Fruit fly (Drosophila melanogaster) whole organism, embryonic: ENCODE data around the gene Lcp65Ad.

ENCODE experiments used
- ATbp ChIP-seq: fragments of 200-800 bp; sonication (Bioruptor generic); optimal IDR thresholded peaks from 2 replicates; lab custom pipeline; 2017; ENCODE audit warnings: missing biosample characterization, mild to moderate bottlenecking, missing genetic modification characterization, missing genetic modification reagents
- Ada2b ChIP-seq: fragments of 200-800 bp; sonication (Bioruptor generic); IDR thresholded peaks from 2 replicates; pipeline ENCODE4 v1.3.6; 2022; ENCODE audit warnings: missing biosample characterization, missing genetic modification characterization
- Antp ChIP-seq: fragments of 200-800 bp; sonication (Bioruptor generic); optimal IDR thresholded peaks from 3 replicates; lab custom pipeline; 2016; ENCODE audit warnings: missing biosample characterization, missing genetic modification characterization
- Awh ChIP-seq: fragments of 200-800 bp; sonication (Bioruptor generic); IDR thresholded peaks from 2 replicates; pipeline ENCODE4, ENCODE4 v1.3.6; 2022; ENCODE audit warnings: missing biosample characterization, missing genetic modification characterization
- Bdp1 ChIP-seq: fragments of 200-800 bp; sonication (Bioruptor generic); optimal IDR thresholded peaks from 3 replicates; lab custom pipeline; 2016; ENCODE audit warnings: missing biosample characterization, missing genetic modification characterization
- C15 ChIP-seq: fragments of 200-800 bp; sonication (Bioruptor generic); IDR thresholded peaks from 3 replicates; pipeline ENCODE4 v1.3.6; 2022; ENCODE audit warnings: missing biosample characterization, missing genetic modification characterization
- CG10462 ChIP-seq: fragments of 200-800 bp; sonication (Bioruptor generic); optimal IDR thresholded peaks from 2 replicates; lab custom pipeline; 2016; ENCODE audit warnings: missing biosample characterization, missing genetic modification characterization
- CG10543 ChIP-seq: fragments of 200-800 bp; sonication (Bioruptor generic); optimal IDR thresholded peaks from 3 replicates; lab custom pipeline; 2017; ENCODE audit warnings: missing biosample characterization, mild to moderate bottlenecking, missing genetic modification characterization, moderate library complexity
- CG11696 ChIP-seq: fragments of 200-800 bp; sonication (Bioruptor generic); IDR thresholded peaks from 2 replicates; pipeline ENCODE4 v1.3.6; 2022; ENCODE audit warnings: missing biosample characterization, missing genetic modification characterization
- CG12236 ChIP-seq: fragments of 200-800 bp; sonication (Bioruptor generic); optimal IDR thresholded peaks from 2 replicates; lab custom pipeline; 2016; ENCODE audit warnings: missing biosample characterization, missing genetic modification characterization
- CG12769 ChIP-seq: fragments of 200-800 bp; sonication (Bioruptor generic); optimal IDR thresholded peaks from 2 replicates; lab custom pipeline; 2019; ENCODE audit warnings: missing biosample characterization, mild to moderate bottlenecking, missing genetic modification characterization, moderate library complexity
- CG13775 ChIP-seq: fragments of 200-800 bp; sonication (Bioruptor generic); optimal IDR thresholded peaks from 3 replicates; lab custom pipeline; 2017; ENCODE audit warnings: missing biosample characterization, mild to moderate bottlenecking, missing genetic modification characterization
- CG14441 ChIP-seq: fragments of 200-800 bp; sonication (Bioruptor generic); IDR thresholded peaks from 2 replicates; pipeline ENCODE4 v1.3.6; 2022; ENCODE audit warnings: missing biosample characterization, missing genetic modification characterization
- CG14667 ChIP-seq: fragments of 200-800 bp; sonication (Bioruptor generic); IDR thresholded peaks from 2 replicates; pipeline ENCODE4 v1.3.6; 2022; ENCODE audit warnings: missing biosample characterization, missing genetic modification characterization
- CG14965 ChIP-seq: fragments of 200-800 bp; sonication (Bioruptor generic); optimal IDR thresholded peaks from 2 replicates; lab custom pipeline; 2016; ENCODE audit warnings: missing biosample characterization, missing genetic modification characterization, borderline replicate concordance
- CG18262 ChIP-seq: fragments of 200-800 bp; optimal IDR thresholded peaks from 3 replicates; lab custom pipeline; 2019; ENCODE audit warnings: missing biosample characterization, mild to moderate bottlenecking, missing genetic modification characterization, moderate library complexity
- CG42726 ChIP-seq: fragments of 200-800 bp; sonication (Bioruptor generic); IDR thresholded peaks from 2 replicates; pipeline ENCODE4 v1.3.6; 2022; ENCODE audit warnings: missing biosample characterization, missing genetic modification characterization; ENCODE audit not compliant: partially characterized antibody
- CG4328 ChIP-seq: fragments of 200-800 bp; sonication (Bioruptor generic); optimal IDR thresholded peaks from 3 replicates; lab custom pipeline; 2017; ENCODE audit warnings: missing biosample characterization, missing genetic modification reagents, missing genetic modification characterization
- CG5953 ChIP-seq: fragments of 200-800 bp; sonication (Bioruptor generic); IDR thresholded peaks from 2 replicates; pipeline ENCODE4 v1.3.6; 2022; ENCODE audit warnings: missing biosample characterization, missing genetic modification characterization
- CG7372 ChIP-seq: fragments of 200-800 bp; sonication (Bioruptor generic); IDR thresholded peaks from 2 replicates; pipeline ENCODE4 v1.3.6; 2022; ENCODE audit warnings: missing biosample characterization, missing genetic modification characterization
- CG8089 ChIP-seq: fragments of 200-800 bp; sonication (Bioruptor generic); optimal IDR thresholded peaks from 3 replicates; lab custom pipeline; 2016; ENCODE audit warnings: missing biosample characterization, missing genetic modification characterization
- CG8944 ChIP-seq: fragments of 200-800 bp; sonication (Bioruptor generic); optimal IDR thresholded peaks from 3 replicates; lab custom pipeline; 2016; ENCODE audit warnings: missing biosample characterization, missing genetic modification characterization
- CG9215 ChIP-seq: fragments of 200-800 bp; sonication (Bioruptor generic); IDR thresholded peaks from 2 replicates; pipeline ENCODE4 v1.3.6; 2022; ENCODE audit warnings: missing biosample characterization, missing genetic modification characterization
- CG9876 ChIP-seq: fragments of 200-800 bp; sonication (Bioruptor generic); optimal IDR thresholded peaks from 2 replicates; lab custom pipeline; 2016; ENCODE audit warnings: missing biosample characterization, missing genetic modification characterization
- Chrac-16 ChIP-seq: fragments of 200-800 bp; sonication (Bioruptor generic); optimal IDR thresholded peaks from 3 replicates; lab custom pipeline; 2016; ENCODE audit warnings: missing biosample characterization, missing genetic modification characterization
- D19B ChIP-seq: fragments of 200-800 bp; sonication (Bioruptor generic); optimal IDR thresholded peaks from 2 replicates; lab custom pipeline; 2017; ENCODE audit warnings: missing biosample characterization, mild to moderate bottlenecking, missing genetic modification characterization
- HLH4C ChIP-seq: fragments of 200-800 bp; sonication (Bioruptor generic); IDR thresholded peaks from 3 replicates; pipeline ENCODE4 v1.3.6; 2022; ENCODE audit warnings: missing biosample characterization, missing genetic modification characterization; ENCODE audit not compliant: partially characterized antibody
- Hand ChIP-seq: fragments of 200-800 bp; sonication (Bioruptor generic); optimal IDR thresholded peaks from 2 replicates; lab custom pipeline; 2017; ENCODE audit warnings: mild to moderate bottlenecking, missing biosample characterization, missing genetic modification reagents, missing genetic modification characterization
- HmgD ChIP-seq: fragments of 200-800 bp; sonication (Bioruptor generic); optimal IDR thresholded peaks from 3 replicates; lab custom pipeline; 2016; ENCODE audit warnings: missing biosample characterization, missing genetic modification characterization
- Myb ChIP-seq: fragments of 200-800 bp; sonication (Bioruptor generic); optimal IDR thresholded peaks from 2 replicates; lab custom pipeline; 2016; ENCODE audit warnings: missing biosample characterization, missing genetic modification characterization
- Nf-YC ChIP-seq: fragments of 200-800 bp; optimal IDR thresholded peaks from 3 replicates; lab custom pipeline; 2019; ENCODE audit warnings: missing biosample characterization, mild to moderate bottlenecking, missing genetic modification characterization, moderate library complexity
- Opbp ChIP-seq: fragments of 200-800 bp; sonication (Bioruptor generic); IDR thresholded peaks from 3 replicates; pipeline ENCODE4 v1.3.6; 2022; ENCODE audit warnings: missing biosample characterization, missing genetic modification characterization; ENCODE audit not compliant: partially characterized antibody
- Vsx1 ChIP-seq: fragments of 200-800 bp; sonication (Bioruptor generic); optimal IDR thresholded peaks from 2 replicates; lab custom pipeline; 2017; ENCODE audit warnings: missing biosample characterization, mild to moderate bottlenecking, missing genetic modification characterization, missing genetic modification reagents
- abd-A ChIP-seq: fragments of 200-800 bp; sonication (Bioruptor generic); optimal IDR thresholded peaks from 3 replicates; lab custom pipeline; 2019; ENCODE audit warnings: missing biosample characterization, mild to moderate bottlenecking, missing genetic modification characterization, moderate library complexity
- ato ChIP-seq: fragments of 200-800 bp; sonication (Bioruptor generic); IDR thresholded peaks from 2 replicates; pipeline ENCODE4 v1.3.6; 2022; ENCODE audit warnings: missing biosample characterization, missing genetic modification characterization; ENCODE audit not compliant: partially characterized antibody
- br ChIP-seq: fragments of >200 bp; optimal IDR thresholded peaks from 2 replicates; lab custom pipeline; 2017
- croc ChIP-seq: fragments of 200-800 bp; sonication (Bioruptor generic); conservative IDR thresholded peaks from 3 replicates; pipeline ENCODE4 v1.3.6; 2022; ENCODE audit warnings: missing biosample characterization, missing genetic modification characterization
- eve ChIP-seq, 2 experiments: fragments of >200 bp; optimal IDR thresholded peaks; 2 replicates each; lab custom pipeline; 2017; ENCODE audit warnings: missing biosample characterization in 2 of 2, missing genetic modification characterization in 2 of 2
- eyg ChIP-seq: fragments of 200-800 bp; sonication (Bioruptor generic); optimal IDR thresholded peaks from 3 replicates; lab custom pipeline; 2016; ENCODE audit warnings: missing biosample characterization, missing genetic modification characterization
- fd64A ChIP-seq: fragments of 200-800 bp; sonication (Bioruptor generic); optimal IDR thresholded peaks from 3 replicates; lab custom pipeline; 2018; ENCODE audit warnings: missing biosample characterization, mild to moderate bottlenecking, missing genetic modification characterization
- insv ChIP-seq, 2 experiments: fragments of 200-800 bp; sonication (Bioruptor generic); optimal IDR thresholded peaks; 3 replicates each; lab custom pipeline; 2016 to 2018; ENCODE audit warnings: missing biosample characterization in 2 of 2, missing genetic modification characterization in 2 of 2
- knrl ChIP-seq: fragments of 200-800 bp; sonication (Bioruptor generic); IDR thresholded peaks from 3 replicates; pipeline ENCODE4 v1.3.6; 2022; ENCODE audit warnings: missing biosample characterization, missing genetic modification characterization; ENCODE audit not compliant: partially characterized antibody
- mirr ChIP-seq: fragments of 200-800 bp; sonication (Bioruptor generic); optimal IDR thresholded peaks from 3 replicates; lab custom pipeline; 2018; ENCODE audit warnings: missing biosample characterization, mild to moderate bottlenecking, missing genetic modification characterization
- mld ChIP-seq: fragments of 200-800 bp; sonication (Bioruptor generic); IDR thresholded peaks from 3 replicates; pipeline ENCODE4 v1.3.6; 2022; ENCODE audit warnings: missing biosample characterization, missing genetic modification characterization; ENCODE audit not compliant: partially characterized antibody
- schlank ChIP-seq: fragments of 200-800 bp; sonication (Bioruptor generic); optimal IDR thresholded peaks from 2 replicates; lab custom pipeline; 2018; ENCODE audit warnings: missing biosample characterization, mild to moderate bottlenecking, missing genetic modification characterization
- ssp ChIP-seq: fragments of 200-800 bp; sonication (Bioruptor generic); IDR thresholded peaks from 2 replicates; pipeline ENCODE4 v1.3.6; 2022; ENCODE audit warnings: missing biosample characterization, missing genetic modification characterization
- tgo ChIP-seq: fragments of 200-800 bp; sonication (Bioruptor generic); IDR thresholded peaks from 3 replicates; pipeline ENCODE4 v1.3.6; 2022; ENCODE audit warnings: missing biosample characterization, missing genetic modification characterization
- unc-4 ChIP-seq: fragments of 200-800 bp; sonication (Bioruptor generic); IDR thresholded peaks from 2 replicates; pipeline ENCODE4 v1.3.6; 2022; ENCODE audit warnings: missing biosample characterization, missing genetic modification characterization; ENCODE audit not compliant: partially characterized antibody
- vfl ChIP-seq: fragments of 200-800 bp; sonication (Bioruptor generic); optimal IDR thresholded peaks from 2 replicates; lab custom pipeline; 2016; ENCODE audit warnings: missing biosample characterization, missing genetic modification characterization
- yki ChIP-seq: fragments of >200 bp; optimal IDR thresholded peaks from 3 replicates; lab custom pipeline; 2018

Lcp65Ad gene

DNA sequence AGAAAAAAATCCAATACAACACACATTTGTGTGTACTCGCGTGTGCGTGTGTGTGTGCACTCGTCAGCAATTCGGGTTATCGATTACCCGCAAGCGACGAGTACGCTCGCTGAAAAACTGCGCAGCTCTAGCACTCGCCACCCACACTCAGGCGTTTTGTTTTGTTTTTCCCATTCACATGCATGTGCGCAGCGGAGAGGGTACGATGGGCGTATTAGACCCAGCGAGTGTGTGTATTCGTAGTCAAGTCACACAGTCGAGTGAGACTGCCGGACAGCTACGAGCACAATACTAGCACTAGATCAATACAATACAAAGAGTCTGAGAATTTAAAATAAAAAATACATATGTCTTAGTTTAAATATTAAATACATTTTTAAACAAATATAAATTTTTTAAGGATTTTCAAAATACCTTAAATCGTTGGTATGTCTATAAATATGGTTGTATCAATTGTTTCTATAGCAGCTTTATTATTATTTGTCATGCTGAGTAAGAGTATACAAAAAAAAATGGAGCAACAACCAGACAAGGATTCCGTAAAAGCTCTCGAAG lies 41.8 kb downstream of the Lcp65Ad start, which contains the start of the genes D19B and CG43293 (continued):
- no peak for TF ChIP-seq CG12769
- peak; percentile 49 for TF ChIP-seq knrl (GFP tag; lab: Robert Waterston, UW)
- TF ChIP-seq fd64A: peak; percentile 64
- peak; percentile 90 for TF ChIP-seq Ada2b (GFP tag; lab: Robert Waterston, UW)
- TF ChIP-seq unc-4 (GFP tag; lab: Robert Waterston, UW): peak; percentile 57; the same call in 1 of the 2 replicates
- TF ChIP-seq yki (lab: Kevin White, UChicago): no peak
- TF ChIP-seq insv (GFP tag; optimal IDR thresholded peaks at IDR 0.05; lab: Kevin White, UChicago): peak in 1 of 2 experiments; percentile 69
- TF ChIP-seq CG12236 (GFP tag; lab: Kevin White, UChicago): peak; percentile 64
- TF ChIP-seq Chrac-16: peak; percentile 91
- peak; percentile 59 for TF ChIP-seq Myb (GFP tag; lab: Kevin White, UChicago)
- no peak for TF ChIP-seq CG42726 (GFP tag; lab: Robert Waterston, UW)
- TF ChIP-seq vfl (GFP tag; lab: Kevin White, UChicago): peak; percentile 87
- no peak for TF ChIP-seq eve (GFP tag; optimal IDR thresholded peaks at IDR 0.05; lab: Kevin White, UChicago)
- TF ChIP-seq schlank: peak; percentile 80
- TF ChIP-seq Antp: peak; percentile 93
- TF ChIP-seq mld (GFP tag; lab: Robert Waterston, UW): no peak
- TF ChIP-seq Bdp1 (GFP tag; lab: Kevin White, UChicago): peak; percentile 52
- no peak for TF ChIP-seq br (lab: Kevin White, UChicago)
- peak; percentile 76 for TF ChIP-seq ATbp (GFP tag; lab: Kevin White, UChicago)
- peak; percentile 77; the same call in 2 of the 3 replicates for TF ChIP-seq Opbp (GFP tag; lab: Robert Waterston, UW)
- TF ChIP-seq HmgD: peak; percentile 85
- peak; percentile 93 for TF ChIP-seq CG14441
- peak; percentile 73 for TF ChIP-seq CG7372 (GFP tag; lab: Robert Waterston, UW)
- peak; percentile 62 for TF ChIP-seq Hand
- peak; percentile 89 for TF ChIP-seq CG13775
- TF ChIP-seq CG8944 (GFP tag; lab: Kevin White, UChicago): peak; percentile 88
- peak; percentile 62 for TF ChIP-seq ato (GFP tag; lab: Robert Waterston, UW)
- TF ChIP-seq Awh (GFP tag; lab: Robert Waterston, UW): peak; percentile 93
- peak; percentile 61; the same call in 2 of the 3 replicates for TF ChIP-seq croc (GFP tag; lab: Robert Waterston, UW)
- no peak for TF ChIP-seq abd-A
- TF ChIP-seq CG4328 (GFP tag; lab: Kevin White, UChicago): peak; percentile 76
- peak; percentile 100 for TF ChIP-seq D19B (GFP tag; lab: Kevin White, UChicago)
- TF ChIP-seq ssp (GFP tag; lab: Robert Waterston, UW): peak; percentile 60
- no peak for TF ChIP-seq Vsx1
- peak; percentile 78 for TF ChIP-seq eyg (GFP tag; lab: Kevin White, UChicago)
- TF ChIP-seq CG9876 (GFP tag; lab: Kevin White, UChicago): peak; percentile 78
- TF ChIP-seq HLH4C (GFP tag; lab: Robert Waterston, UW): peak; percentile 43; the same call in 1 of the 3 replicates
- TF ChIP-seq Nf-YC: peak; percentile 72
- TF ChIP-seq CG18262: peak; percentile 85
- TF ChIP-seq CG9215 (GFP tag; lab: Robert Waterston, UW): peak; percentile 81
- TF ChIP-seq CG10543 (GFP tag; lab: Kevin White, UChicago): peak; percentile 78
- peak; percentile 77 for TF ChIP-seq CG14667
- TF ChIP-seq mirr (GFP tag; lab: Kevin White, UChicago): peak; percentile 79
- peak; percentile 82 for TF ChIP-seq CG10462 (GFP tag; lab: Kevin White, UChicago)
- TF ChIP-seq CG5953 (GFP tag; lab: Robert Waterston, UW): peak; percentile 87
- peak; percentile 92 for TF ChIP-seq tgo (GFP tag; lab: Robert Waterston, UW)
- peak; percentile 99 for TF ChIP-seq CG11696 (GFP tag; lab: Robert Waterston, UW)
- TF ChIP-seq CG8089: peak; percentile 66
- no peak for TF ChIP-seq CG14965 (GFP tag; lab: Kevin White, UChicago)
- peak; percentile 89 for TF ChIP-seq C15 (GFP tag; lab: Robert Waterston, UW)
